Worm (Caenorhabditis elegans): ENCODE data around the gene nhr-43.

Gene nhr-43

DNA sequence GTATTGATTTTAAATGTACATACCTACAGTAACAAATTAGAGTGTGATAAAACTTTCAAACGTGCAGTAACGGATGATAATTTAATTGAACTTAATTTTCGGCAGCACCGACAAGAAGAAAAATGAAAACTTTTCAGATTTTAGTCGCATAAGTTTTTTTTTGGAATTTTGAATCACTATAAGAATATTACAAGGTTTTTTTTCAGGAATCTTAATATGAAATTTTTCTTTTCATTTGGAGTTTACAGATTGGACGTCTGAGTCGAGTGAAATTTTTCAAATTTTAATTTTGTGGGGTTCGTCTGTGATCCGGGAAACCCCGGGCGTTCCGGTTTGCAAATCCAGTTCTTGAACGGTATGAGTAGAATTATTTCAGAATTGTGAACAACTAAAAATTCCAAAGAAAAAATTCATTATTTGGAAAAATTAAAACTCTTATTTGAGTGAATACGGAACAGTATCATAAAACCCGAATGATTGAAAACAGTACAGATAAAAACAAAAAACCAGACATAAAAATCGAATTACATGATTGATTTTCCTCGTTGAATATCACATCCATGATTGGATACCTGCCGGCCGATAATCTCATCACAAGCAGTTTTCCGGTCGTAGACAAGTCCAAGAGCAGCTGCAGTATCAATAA lies 14.0 kb downstream of the nhr-43 start (continued):
- TF ChIP-seq egl-44 (GFP tag; IDR thresholded peaks at IDR 0.05) = no peak; the same call in 1 of the 2 replicates
- no peak for TF ChIP-seq unc-130 (GFP tag; optimal IDR thresholded peaks at IDR 0.05)
- no peak for TF ChIP-seq chd-7 (tag; optimal IDR thresholded peaks at IDR 0.05)
- TF ChIP-seq ccch-3 (GFP tag; optimal IDR thresholded peaks at IDR 0.05) = no peak

DNA sequence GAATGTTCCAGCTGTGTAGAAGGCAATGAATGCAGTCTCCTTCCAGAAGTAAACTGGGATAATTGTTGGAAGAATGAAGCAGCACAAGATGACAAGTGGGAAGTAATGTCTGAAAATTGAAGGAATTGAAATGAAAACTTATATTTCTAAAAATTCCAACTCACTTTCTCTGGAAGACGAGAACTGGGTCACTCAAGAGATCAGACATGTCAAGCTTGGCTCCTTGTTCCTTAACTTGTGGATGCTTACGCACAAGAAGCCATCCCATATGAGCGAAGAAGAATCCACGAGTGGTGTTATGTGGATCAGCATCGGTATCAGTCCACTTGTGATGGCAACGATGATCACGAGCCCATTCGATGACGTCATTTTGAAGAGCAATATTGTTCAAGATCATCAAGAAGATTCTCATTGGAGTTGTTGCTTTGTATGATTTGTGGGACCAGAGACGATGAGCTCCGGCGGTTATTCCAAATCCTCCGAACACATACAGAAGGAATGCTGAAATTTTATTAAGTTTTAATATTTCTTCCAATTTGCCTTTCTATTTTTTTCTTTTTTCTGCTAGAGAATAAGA lies 15.0 kb downstream of the nhr-43 start:
- no peak for TF ChIP-seq ceh-27 (GFP tag; optimal IDR thresholded peaks at IDR 0.05)
- no peak for TF ChIP-seq Y67H2A.10 (GFP tag; conservative IDR thresholded peaks at IDR 0.05)
- no peak for TF ChIP-seq unc-130 (GFP tag; optimal IDR thresholded peaks at IDR 0.05)
- TF ChIP-seq egl-18 (GFP tag; IDR thresholded peaks at IDR 0.05) = no peak
- TF ChIP-seq sea-2 (GFP tag; IDR thresholded peaks at IDR 0.05) = no peak
- no peak for TF ChIP-seq egrh-3 (GFP tag; IDR thresholded peaks at IDR 0.05)
- no peak for TF ChIP-seq unc-62 (GFP tag; optimal IDR thresholded peaks at IDR 0.05)
- TF ChIP-seq ama-1 (optimal IDR thresholded peaks at IDR 0.05) = no peak
- TF ChIP-seq ama-1 (GFP tag; optimal IDR thresholded peaks at IDR 0.05) = peak in 1 of 2 experiments; percentile 6
- no peak for TF ChIP-seq dpff-1 (tag; optimal IDR thresholded peaks at IDR 0.05)
- TF ChIP-seq lin-26 (GFP tag; IDR thresholded peaks at IDR 0.05) = 0 out of 2 replicates have a peak, but pooled peaks have one; percentile 43
- no peak for TF ChIP-seq K11D2.4 (GFP tag; IDR thresholded peaks at IDR 0.05)
- TF ChIP-seq K12H6.12 (tag; optimal IDR thresholded peaks at IDR 0.05) = no peak
- no peak for TF ChIP-seq repo-1 (tag; optimal IDR thresholded peaks at IDR 0.05)
- no peak; the same call in 1 of the 2 replicates for TF ChIP-seq pbrm-1 (GFP tag; IDR thresholded peaks at IDR 0.05)
- no peak for TF ChIP-seq hlh-26 (GFP tag; conservative IDR thresholded peaks at IDR 0.05)
- no peak for TF ChIP-seq let-526 (GFP tag; IDR thresholded peaks at IDR 0.05)
- no peak for TF ChIP-seq ceh-79 (tag; optimal IDR thresholded peaks at IDR 0.05)
- TF ChIP-seq snpc-3.4 (tag; optimal IDR thresholded peaks at IDR 0.05) = no peak
- peak; percentile 85 for TF ChIP-seq atf-7 (tag; optimal IDR thresholded peaks at IDR 0.05)
- peak; percentile 68 for TF ChIP-seq Y53G8AR.9 (GFP tag; conservative IDR thresholded peaks at IDR 0.05)
- peak; percentile 56; the same call in 1 of the 2 replicates for TF ChIP-seq Y95B8A.8 (GFP tag; IDR thresholded peaks at IDR 0.05)
- TF ChIP-seq sdz-38 (tag; optimal IDR thresholded peaks at IDR 0.05) = no peak
- no peak for TF ChIP-seq F10E7.11 (tag; optimal IDR thresholded peaks at IDR 0.05)
- TF ChIP-seq lsl-1 (GFP tag; optimal IDR thresholded peaks at IDR 0.05) = no peak
- no peak for TF ChIP-seq mcd-1 (GFP tag; IDR thresholded peaks at IDR 0.05)
- TF ChIP-seq B0035.1 (tag; optimal IDR thresholded peaks at IDR 0.05) = no peak
- no peak for TF ChIP-seq rpc-1 (optimal IDR thresholded peaks at IDR 0.05)
- no peak for TF ChIP-seq rpc-1 (tag; optimal IDR thresholded peaks at IDR 0.05)
- no peak for TF ChIP-seq lin-54 (GFP tag; optimal IDR thresholded peaks at IDR 0.05)
- TF ChIP-seq lin-35 (GFP tag; optimal IDR thresholded peaks at IDR 0.05) = no peak
- TF ChIP-seq aptf-2 (GFP tag; conservative IDR thresholded peaks at IDR 0.05) = no peak
- TF ChIP-seq T26A5.8 (tag; optimal IDR thresholded peaks at IDR 0.05) = no peak
